Worm (Caenorhabditis elegans): Measurements from ENCODE around the gene Y97E10AR.4.
A peak's percentile ranks its signal among the peaks of the same experiment; 100 is the strongest.

- TF ChIP-seq unc-39 (tag; optimal IDR thresholded peaks at IDR 0.05) = no peak
- no peak for TF ChIP-seq nhr-237 (tag; optimal IDR thresholded peaks at IDR 0.05)
- TF ChIP-seq elt-3 (tag; optimal IDR thresholded peaks at IDR 0.05) = no peak
- TF ChIP-seq ztf-11 (tag; optimal IDR thresholded peaks at IDR 0.05) = no peak
- TF ChIP-seq nhr-12 (tag; optimal IDR thresholded peaks at IDR 0.05) = no peak
- TF ChIP-seq R02D3.7 (tag; optimal IDR thresholded peaks at IDR 0.05) = no peak
- TF ChIP-seq fkh-10 (GFP tag; optimal IDR thresholded peaks at IDR 0.05) = no peak
- TF ChIP-seq elt-2 (tag; optimal IDR thresholded peaks at IDR 0.05) = no peak
- TF ChIP-seq ama-1 (optimal IDR thresholded peaks at IDR 0.05) = peak; percentile 86
- no peak for TF ChIP-seq nhr-11 (tag; optimal IDR thresholded peaks at IDR 0.05)
- TF ChIP-seq nhr-77 (tag; optimal IDR thresholded peaks at IDR 0.05) = no peak
- TF ChIP-seq unc-62 (GFP tag; optimal IDR thresholded peaks at IDR 0.05) = no peak
- TF ChIP-seq mml-1 (tag; optimal IDR thresholded peaks at IDR 0.05) = no peak
Measured at ce11 chrV:8039606-8040005, 29.6 kb upstream of the Y97E10AR.4 start.

All from whole organism, L3 larva.